Fruit fly (Drosophila melanogaster) whole organism: Measurements from ENCODE around the gene GluRIIA.

Experiments used
- CG8478 ChIP-seq: fragments of >200 bp; optimal IDR thresholded peaks from 2 replicates; lab custom pipeline; 2018; ENCODE audit warnings: inconsistent platforms
- Dll ChIP-seq: fragments of >200 bp; optimal IDR thresholded peaks from 2 replicates; lab custom pipeline; 2017
- EcR ChIP-seq, 2 experiments: fragments of >200 bp; optimal IDR thresholded peaks; 2 replicates each; lab custom pipeline; 2017; ENCODE audit warnings: missing biosample characterization in 2 of 2, missing genetic modification characterization in 2 of 2, missing genetic modification reagents in 2 of 2
- pan ChIP-seq: fragments of >200 bp; optimal IDR thresholded peaks from 2 replicates; lab custom pipeline; 2017
- psq ChIP-seq: fragments of >200 bp; optimal IDR thresholded peaks from 2 replicates; lab custom pipeline; 2017
- usp ChIP-seq: fragments of >200 bp; optimal IDR thresholded peaks from 2 replicates; lab custom pipeline; 2017; ENCODE audit warnings: missing biosample characterization, missing genetic modification characterization, mixed read lengths

The GluRIIA gene

dm6 chr2L:5527861-5528260 lies 27.0 kb upstream of the GluRIIA start, which contains the start of gene CG31915:
Gene CG31915 (plus strand): TSS chr2L:5528123.
- TF ChIP-seq psq (lab: Kevin White, UChicago) (no peak), Dll (lab: Kevin White, UChicago) (no peak), CG8478 (lab: Kevin White, UChicago) (no peak), EcR (GFP tag; optimal IDR thresholded peaks at IDR 0.05; lab: Kevin White, UChicago) (no peak), pan (lab: Kevin White, UChicago) (no peak)

- TF ChIP-seq psq (lab: Kevin White, UChicago): no peak
- no peak for TF ChIP-seq usp (GFP tag; lab: Kevin White, UChicago)
- TF ChIP-seq pan (lab: Kevin White, UChicago): no peak
- TF ChIP-seq CG8478 (lab: Kevin White, UChicago): no peak
- TF ChIP-seq EcR (GFP tag; optimal IDR thresholded peaks at IDR 0.05; lab: Kevin White, UChicago): no peak
Observed at dm6 chr2L:5532061-5532460, 22.8 kb upstream of the GluRIIA start, which contains the start of gene Coq6. Gene Coq6 (minus strand): TSS chr2L:5532223.

- TF ChIP-seq EcR (GFP tag; optimal IDR thresholded peaks at IDR 0.05; lab: Kevin White, UChicago) (no peak), pan (lab: Kevin White, UChicago) (no peak), psq (lab: Kevin White, UChicago) (no peak), Dll (lab: Kevin White, UChicago) (no peak), usp (GFP tag; lab: Kevin White, UChicago) (no peak), CG8478 (lab: Kevin White, UChicago) (no peak)
Observed at dm6 chr2L:5536658-5537057, 18.2 kb upstream of the GluRIIA start, which contains the start of gene tomb. Gene tomb (minus strand): TSS chr2L:5536758.

- TF ChIP-seq Dll (lab: Kevin White, UChicago): no peak
- TF ChIP-seq EcR (GFP tag; optimal IDR thresholded peaks at IDR 0.05; lab: Kevin White, UChicago): no peak
- TF ChIP-seq usp (GFP tag; lab: Kevin White, UChicago): no peak
- TF ChIP-seq pan (lab: Kevin White, UChicago): no peak
- TF ChIP-seq psq (lab: Kevin White, UChicago): no peak
- no peak for TF ChIP-seq CG8478 (lab: Kevin White, UChicago)
Observed at dm6 chr2L:5537063-5537462, 17.8 kb upstream of the GluRIIA start.

dm6 chr2L:5539034-5539433 lies 15.8 kb upstream of the GluRIIA start, which contains the start of gene CG14015:
Gene CG14015 (minus strand): TSS chr2L:5539196.
- TF ChIP-seq pan (lab: Kevin White, UChicago) (no peak), psq (lab: Kevin White, UChicago) (no peak), Dll (lab: Kevin White, UChicago) (no peak), EcR (GFP tag; optimal IDR thresholded peaks at IDR 0.05; lab: Kevin White, UChicago) (no peak), usp (GFP tag; lab: Kevin White, UChicago) (no peak)

- TF ChIP-seq psq (lab: Kevin White, UChicago) (no peak), EcR (GFP tag; optimal IDR thresholded peaks at IDR 0.05; lab: Kevin White, UChicago) (no peak), CG8478 (lab: Kevin White, UChicago) (no peak), usp (GFP tag; lab: Kevin White, UChicago) (no peak), Dll (lab: Kevin White, UChicago) (no peak), pan (lab: Kevin White, UChicago) (no peak)
Observed at dm6 chr2L:5541935-5542685, 12.8 kb upstream of the GluRIIA start, which contains the start of the genes Hel25E and Lam. Gene Hel25E (minus strand): TSS chr2L:5542314. Gene Lam (plus strand): TSS chr2L:5542480.

dm6 chr2L:5542944-5543515 lies 11.8 kb upstream of the GluRIIA start:
- no peak for TF ChIP-seq pan (lab: Kevin White, UChicago)
- no peak for TF ChIP-seq psq (lab: Kevin White, UChicago)
- no peak for TF ChIP-seq CG8478 (lab: Kevin White, UChicago)
- no peak for TF ChIP-seq Dll (lab: Kevin White, UChicago)
- no peak for TF ChIP-seq EcR (GFP tag; optimal IDR thresholded peaks at IDR 0.05; lab: Kevin White, UChicago)
- no peak for TF ChIP-seq usp (GFP tag; lab: Kevin White, UChicago)

dm6 chr2L:5546207-5546517 lies 8.7 kb upstream of the GluRIIA start:
- no peak for TF ChIP-seq psq (lab: Kevin White, UChicago)
- no peak for TF ChIP-seq EcR (GFP tag; optimal IDR thresholded peaks at IDR 0.05; lab: Kevin White, UChicago)
- no peak for TF ChIP-seq CG8478 (lab: Kevin White, UChicago)
- TF ChIP-seq usp (GFP tag; lab: Kevin White, UChicago): no peak

- TF ChIP-seq Dll (lab: Kevin White, UChicago) (no peak), psq (lab: Kevin White, UChicago) (no peak), CG8478 (lab: Kevin White, UChicago) (no peak), pan (lab: Kevin White, UChicago) (no peak), usp (GFP tag; lab: Kevin White, UChicago) (no peak), EcR (GFP tag; optimal IDR thresholded peaks at IDR 0.05; lab: Kevin White, UChicago) (no peak)
Observed at dm6 chr2L:5546518-5547287, 8.2 kb upstream of the GluRIIA start, which contains the start of gene Oscillin. Gene Oscillin (plus strand): TSS chr2L:5547086.

- TF ChIP-seq CG8478 (lab: Kevin White, UChicago) (no peak), psq (lab: Kevin White, UChicago) (no peak), EcR (GFP tag; optimal IDR thresholded peaks at IDR 0.05; lab: Kevin White, UChicago) (no peak), usp (GFP tag; lab: Kevin White, UChicago) (no peak), Dll (lab: Kevin White, UChicago) (no peak), pan (lab: Kevin White, UChicago) (no peak)
Observed at dm6 chr2L:5547288-5547777, 7.5 kb upstream of the GluRIIA start.
